Fruit fly (Drosophila melanogaster) whole organism, embryonic: Measurements from ENCODE around the gene CG11052.

Experiments
- CG10147 ChIP-seq: fragments of 200-800 bp; sonication (Bioruptor generic); optimal IDR thresholded peaks from 2 replicates; lab custom pipeline; 2019; ENCODE audit warnings: missing biosample characterization, mild to moderate bottlenecking, missing genetic modification characterization, moderate library complexity
- CG10959 ChIP-seq: fragments of 200-800 bp; sonication (Bioruptor generic); IDR thresholded peaks from 2 replicates; pipeline ENCODE4 v1.3.6; 2022; ENCODE audit warnings: missing biosample characterization, missing genetic modification characterization
- CG11560 ChIP-seq: fragments of 200-800 bp; sonication (Bioruptor generic); IDR thresholded peaks from 3 replicates; pipeline ENCODE4 v1.3.6; 2022; ENCODE audit warnings: missing biosample characterization, missing genetic modification characterization
- CG12071 ChIP-seq: fragments of 200-800 bp; sonication (Bioruptor generic); optimal IDR thresholded peaks from 3 replicates; lab custom pipeline; 2018; ENCODE audit warnings: missing biosample characterization, mild to moderate bottlenecking, missing genetic modification characterization
- CG12299 ChIP-seq: fragments of 200-800 bp; sonication (Bioruptor generic); optimal IDR thresholded peaks from 2 replicates; lab custom pipeline; 2018; ENCODE audit warnings: missing biosample characterization, mild to moderate bottlenecking, missing genetic modification characterization
- CG12744 ChIP-seq: fragments of 200-800 bp; sonication (Bioruptor generic); optimal IDR thresholded peaks from 2 replicates; lab custom pipeline; 2016; ENCODE audit warnings: missing biosample characterization, missing genetic modification characterization
- CG13123 ChIP-seq: fragments of 200-800 bp; sonication (Bioruptor generic); optimal IDR thresholded peaks from 2 replicates; lab custom pipeline; 2016; ENCODE audit warnings: missing biosample characterization, missing genetic modification characterization
- CG13296 ChIP-seq: fragments of 200-800 bp; sonication (Bioruptor generic); optimal IDR thresholded peaks from 3 replicates; lab custom pipeline; 2018; ENCODE audit warnings: missing biosample characterization, mild to moderate bottlenecking, missing genetic modification characterization
- CG13624 ChIP-seq: fragments of 200-800 bp; sonication (Bioruptor generic); optimal IDR thresholded peaks from 2 replicates; lab custom pipeline; 2016; ENCODE audit warnings: missing biosample characterization, missing genetic modification characterization
- CG15479 ChIP-seq: fragments of 200-800 bp; sonication (Bioruptor generic); optimal IDR thresholded peaks from 3 replicates; lab custom pipeline; 2019; ENCODE audit warnings: missing biosample characterization, mild to moderate bottlenecking, missing genetic modification characterization, moderate library complexity
- CG2120 ChIP-seq: fragments of 200-800 bp; sonication (Bioruptor generic); optimal IDR thresholded peaks from 3 replicates; lab custom pipeline; 2016; ENCODE audit warnings: missing biosample characterization, missing genetic modification characterization
- CG2199 ChIP-seq: fragments of 200-800 bp; sonication (Bioruptor generic); IDR thresholded peaks from 3 replicates; pipeline ENCODE4 v1.3.6; 2022; ENCODE audit warnings: missing biosample characterization, missing genetic modification characterization
- CG2712 ChIP-seq: fragments of 200-800 bp; optimal IDR thresholded peaks from 3 replicates; lab custom pipeline; 2019; ENCODE audit warnings: missing biosample characterization, mild to moderate bottlenecking, missing genetic modification characterization, moderate library complexity
- CG34224 ChIP-seq: fragments of 200-800 bp; sonication (Bioruptor generic); IDR thresholded peaks from 3 replicates; pipeline ENCODE4 v1.3.6; 2022; ENCODE audit warnings: missing biosample characterization, missing genetic modification characterization; ENCODE audit not compliant: partially characterized antibody
- CG34376 ChIP-seq: fragments of 200-800 bp; sonication (Bioruptor generic); optimal IDR thresholded peaks from 2 replicates; lab custom pipeline; 2018; ENCODE audit warnings: missing biosample characterization, mild to moderate bottlenecking, missing genetic modification characterization
- CG34422 ChIP-seq: fragments of 200-800 bp; sonication (Bioruptor generic); IDR thresholded peaks from 3 replicates; pipeline ENCODE4 v1.3.6; 2022; ENCODE audit warnings: missing biosample characterization, missing genetic modification characterization
- CG3995 ChIP-seq: fragments of 200-800 bp; sonication (Bioruptor generic); optimal IDR thresholded peaks from 3 replicates; lab custom pipeline; 2016; ENCODE audit warnings: missing biosample characterization, missing genetic modification characterization
- CG4424 ChIP-seq: fragments of 200-800 bp; sonication (Bioruptor generic); optimal IDR thresholded peaks from 3 replicates; lab custom pipeline; 2016; ENCODE audit warnings: missing biosample characterization, missing genetic modification characterization
- CG6254 ChIP-seq: fragments of 200-800 bp; sonication (Bioruptor generic); optimal IDR thresholded peaks from 3 replicates; lab custom pipeline; 2017; ENCODE audit warnings: mild to moderate bottlenecking, missing biosample characterization, missing genetic modification reagents, missing genetic modification characterization
- CG7928 ChIP-seq: fragments of 200-800 bp; sonication (Bioruptor generic); optimal IDR thresholded peaks from 2 replicates; lab custom pipeline; 2017; ENCODE audit warnings: missing biosample characterization, mild to moderate bottlenecking, missing genetic modification characterization
- CG8388 ChIP-seq: fragments of 200-800 bp; sonication (Bioruptor generic); optimal IDR thresholded peaks from 2 replicates; lab custom pipeline; 2019; ENCODE audit warnings: missing biosample characterization, mild to moderate bottlenecking, missing genetic modification characterization, moderate library complexity
- CG9797 ChIP-seq: fragments of 200-800 bp; sonication (Bioruptor generic); optimal IDR thresholded peaks from 3 replicates; lab custom pipeline; 2018; ENCODE audit warnings: missing biosample characterization, mild to moderate bottlenecking, missing genetic modification characterization
- CkIIα-i1 ChIP-seq: fragments of 200-800 bp; sonication (Bioruptor generic); IDR thresholded peaks from 2 replicates; pipeline ENCODE4 v1.3.6; 2022; ENCODE audit warnings: missing biosample characterization, missing genetic modification characterization
- CoRest ChIP-seq: fragments of 200-800 bp; sonication (Bioruptor generic); optimal IDR thresholded peaks from 3 replicates; lab custom pipeline; 2018; ENCODE audit warnings: missing biosample characterization, mild to moderate bottlenecking, missing genetic modification characterization, moderate library complexity
- Dip2 ChIP-seq: fragments of 200-800 bp; sonication (Bioruptor generic); IDR thresholded peaks from 2 replicates; pipeline ENCODE4 v1.3.6; 2022; ENCODE audit warnings: missing biosample characterization, missing genetic modification characterization
- Dll ChIP-seq: fragments of 200-800 bp; sonication (Bioruptor generic); IDR thresholded peaks from 4 replicates; pipeline ENCODE4 v1.3.6; 2022; ENCODE audit warnings: missing biosample characterization, missing genetic modification characterization; ENCODE audit not compliant: partially characterized antibody
- Doc3 ChIP-seq: fragments of 200-800 bp; sonication (Bioruptor generic); IDR thresholded peaks from 3 replicates; pipeline ENCODE4 v1.3.6; 2022; ENCODE audit warnings: missing biosample characterization, missing genetic modification characterization; ENCODE audit not compliant: partially characterized antibody
- Ets65A ChIP-seq: fragments of 200-800 bp; sonication (Bioruptor generic); peaks from one replicate; lab custom pipeline; 2016; ENCODE audit warnings: missing biosample characterization, missing genetic modification characterization
- MBD-R2 ChIP-seq: fragments of 200-800 bp; sonication (Bioruptor generic); IDR thresholded peaks from 2 replicates; pipeline ENCODE4 v1.3.6; 2022; ENCODE audit warnings: missing biosample characterization, missing genetic modification characterization
- Myb ChIP-seq: fragments of 200-800 bp; sonication (Bioruptor generic); optimal IDR thresholded peaks from 2 replicates; lab custom pipeline; 2016; ENCODE audit warnings: missing biosample characterization, missing genetic modification characterization
- Nf-YC ChIP-seq: fragments of 200-800 bp; optimal IDR thresholded peaks from 3 replicates; lab custom pipeline; 2019; ENCODE audit warnings: missing biosample characterization, mild to moderate bottlenecking, missing genetic modification characterization, moderate library complexity
- Optix ChIP-seq: fragments of 200-800 bp; sonication (Bioruptor generic); IDR thresholded peaks from 3 replicates; pipeline ENCODE4 v1.3.6; 2022; ENCODE audit warnings: missing biosample characterization, missing genetic modification characterization
- Pdp1 ChIP-seq, 2 experiments: fragments of 200-800 bp; sonication (Bioruptor generic); optimal IDR thresholded peaks; 3 replicates each; lab custom pipeline; 2016; ENCODE audit warnings: missing biosample characterization in 2 of 2, missing genetic modification characterization in 2 of 2, mild to moderate bottlenecking in 1 of 2, moderate library complexity in 1 of 2
- Sox102F ChIP-seq: fragments of 200-800 bp; sonication (Bioruptor generic); optimal IDR thresholded peaks from 2 replicates; lab custom pipeline; 2018; ENCODE audit warnings: missing biosample characterization, mild to moderate bottlenecking, missing genetic modification characterization, moderate library complexity
- Stat92E ChIP-seq, 3 experiments: fragments of >200 bp in 2 of 3; fragments of 200-800 bp in 1 of 3; sonication (Bioruptor generic) in 1 of 3; optimal IDR thresholded peaks; 2 replicates each; lab custom pipeline; 2017 to 2019; ENCODE audit warnings: missing biosample characterization in 3 of 3, missing genetic modification characterization in 3 of 3, mild to moderate bottlenecking in 1 of 3, moderate library complexity in 1 of 3
- ab ChIP-seq: fragments of 200-800 bp; sonication (Bioruptor generic); optimal IDR thresholded peaks from 2 replicates; lab custom pipeline; 2016; ENCODE audit warnings: missing biosample characterization, missing genetic modification characterization
- amos ChIP-seq: fragments of 200-800 bp; sonication (Bioruptor generic); IDR thresholded peaks from 2 replicates; pipeline ENCODE4 v1.3.6; 2022; ENCODE audit warnings: missing biosample characterization, missing genetic modification characterization; ENCODE audit not compliant: partially characterized antibody
- btn ChIP-seq: fragments of 200-800 bp; sonication (Bioruptor generic); optimal IDR thresholded peaks from 2 replicates; lab custom pipeline; 2016; ENCODE audit warnings: missing biosample characterization, missing genetic modification characterization
- chn ChIP-seq: fragments of 200-800 bp; sonication (Bioruptor generic); optimal IDR thresholded peaks from 2 replicates; lab custom pipeline; 2016; ENCODE audit warnings: missing biosample characterization, missing genetic modification characterization
- grau ChIP-seq: fragments of 200-800 bp; optimal IDR thresholded peaks from 3 replicates; lab custom pipeline; 2019; ENCODE audit warnings: missing biosample characterization, mild to moderate bottlenecking, missing genetic modification characterization, moderate library complexity
- hb ChIP-seq: fragments of 200-800 bp; sonication (Bioruptor generic); IDR thresholded peaks from 3 replicates; pipeline ENCODE4 v1.3.6; 2022; ENCODE audit warnings: missing biosample characterization, missing genetic modification characterization; ENCODE audit not compliant: partially characterized antibody
- insv ChIP-seq, 2 experiments: fragments of 200-800 bp; sonication (Bioruptor generic); optimal IDR thresholded peaks; 3 replicates each; lab custom pipeline; 2016 to 2018; ENCODE audit warnings: missing biosample characterization in 2 of 2, missing genetic modification characterization in 2 of 2
- inv ChIP-seq: fragments of 200-800 bp; sonication (Bioruptor generic); IDR thresholded peaks from 2 replicates; pipeline ENCODE4 v1.3.6; 2022; ENCODE audit warnings: missing biosample characterization, missing genetic modification characterization; ENCODE audit not compliant: partially characterized antibody
- lilli ChIP-seq: fragments of 200-800 bp; sonication (Bioruptor generic); optimal IDR thresholded peaks from 3 replicates; lab custom pipeline; 2016; ENCODE audit warnings: missing biosample characterization, missing genetic modification characterization
- pros ChIP-seq: fragments of 200-800 bp; sonication (Bioruptor generic); optimal IDR thresholded peaks from 3 replicates; lab custom pipeline; 2019; ENCODE audit warnings: missing biosample characterization, mild to moderate bottlenecking, missing genetic modification characterization, moderate library complexity
- vnd ChIP-seq: fragments of 200-800 bp; sonication (Bioruptor generic); IDR thresholded peaks from 3 replicates; pipeline ENCODE4 v1.3.6; 2022; ENCODE audit warnings: missing biosample characterization, missing genetic modification characterization; ENCODE audit not compliant: partially characterized antibody

The CG11052 gene

dm6 chr3R:8007595-8008255, 1.4 kb downstream of the CG11052 start, which contains the start of gene CG2767 (continued):
- TF ChIP-seq MBD-R2 (GFP tag; lab: Robert Waterston, UW) (peak; percentile 51; the same call in 1 of the 2 replicates), chn (GFP tag; lab: Kevin White, UChicago) (peak; percentile 59), CG34422 (GFP tag; lab: Robert Waterston, UW) (peak; percentile 32; the same call in 1 of the 3 replicates), amos (peak; percentile 10; the same call in 1 of the 2 replicates), CG12299 (tag; lab: Kevin White, UChicago) (no peak), CG3995 (peak; percentile 88), CG9797 (peak; percentile 45), pros (peak; percentile 16), Myb (GFP tag; lab: Kevin White, UChicago) (peak; percentile 44), CG34376 (GFP tag; lab: Kevin White, UChicago) (peak; percentile 8), CG6254 (GFP tag; lab: Kevin White, UChicago) (peak; percentile 16), Stat92E (GFP tag; optimal IDR thresholded peaks at IDR 0.05; lab: Kevin White, UChicago) (no peak), Dll (GFP tag; lab: Robert Waterston, UW) (0 out of 4 replicates have a peak, but pooled peaks have one; percentile 24), hb (GFP tag; lab: Robert Waterston, UW) (no peak), Pdp1 (GFP tag; optimal IDR thresholded peaks at IDR 0.05; lab: Kevin White, UChicago) (peak in 1 of 2 experiments; percentile 53), Nf-YC (tag; lab: Kevin White, UChicago) (peak; percentile 78), insv (GFP tag; optimal IDR thresholded peaks at IDR 0.05; lab: Kevin White, UChicago) (peak in 1 of 2 experiments; percentile 5)

DNA sequence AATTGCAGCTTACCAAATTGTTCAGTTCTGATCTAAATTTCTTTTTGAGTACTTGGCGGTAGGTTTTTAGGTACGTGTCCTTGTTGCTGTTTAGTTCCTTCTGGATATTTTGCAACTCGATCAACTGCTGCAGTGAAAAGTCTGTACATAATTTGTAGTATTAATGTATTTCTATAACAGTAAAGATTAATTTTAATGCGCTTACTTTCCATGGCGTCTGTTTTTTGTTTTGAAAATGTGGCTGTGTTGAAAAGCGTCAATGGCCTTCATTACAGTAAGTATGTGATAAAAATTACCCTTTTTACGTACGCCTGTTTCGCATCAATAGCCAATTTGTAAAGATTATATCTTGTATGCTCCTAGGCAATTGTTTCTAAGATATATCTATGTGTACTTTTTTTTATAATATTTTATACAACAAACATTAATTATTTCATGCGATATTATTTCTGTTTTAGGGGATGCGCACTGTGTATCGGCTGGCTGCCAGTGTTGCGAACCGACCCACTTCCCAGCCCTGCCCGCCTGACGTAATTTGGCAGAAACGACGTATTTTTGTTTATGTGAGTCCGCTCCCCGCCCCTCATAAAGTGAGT, 7.9 kb downstream of the CG11052 start, which contains the start of the genes Kmn2 and CG2698:
Gene Kmn2, minus strand, starts transcription at position 236 of the 596 bp plus-strand sequence.
Gene CG2698, plus strand, starts transcription at position 489 of the 596 bp plus-strand sequence.
- TF ChIP-seq CkIIα-i1 (peak; percentile 86), Ets65A (GFP tag; lab: Kevin White, UChicago) (peak; percentile 96), CG2120 (GFP tag; lab: Kevin White, UChicago) (peak; percentile 95), CG34224 (GFP tag; lab: Robert Waterston, UW) (no peak), CG13123 (GFP tag; lab: Kevin White, UChicago) (peak; percentile 85), CG10147 (peak; percentile 95), chn (GFP tag; lab: Kevin White, UChicago) (peak; percentile 86), inv (peak; percentile 42; the same call in 1 of the 2 replicates), Doc3 (GFP tag; lab: Robert Waterston, UW) (0 out of 3 replicates have a peak, but pooled peaks have one; percentile 35), CG12071 (GFP tag; lab: Kevin White, UChicago) (peak; percentile 88), CG13624 (GFP tag; lab: Kevin White, UChicago) (peak; percentile 73), lilli (GFP tag; lab: Kevin White, UChicago) (peak; percentile 96), ab (GFP tag; lab: Kevin White, UChicago) (peak; percentile 69), CG10959 (GFP tag; lab: Robert Waterston, UW) (peak; percentile 96), CoRest (peak; percentile 97), CG2199 (GFP tag; lab: Robert Waterston, UW) (peak; percentile 94), vnd (GFP tag; lab: Robert Waterston, UW) (0 out of 3 replicates have a peak, but pooled peaks have one; percentile 48), Sox102F (GFP tag; lab: Kevin White, UChicago) (peak; percentile 94), grau (tag; lab: Kevin White, UChicago) (peak; percentile 100), CG12744 (GFP tag; lab: Kevin White, UChicago) (peak; percentile 73), CG11560 (tag; lab: Robert Waterston, UW) (peak; percentile 92), CG2712 (tag; lab: Kevin White, UChicago) (peak; percentile 95), CG8388 (GFP tag; lab: Kevin White, UChicago) (peak; percentile 94), Optix (GFP tag; lab: Robert Waterston, UW) (peak; percentile 95), Dip2 (peak; percentile 67), btn (GFP tag; lab: Kevin White, UChicago) (no peak), CG7928 (GFP tag; lab: Kevin White, UChicago) (peak; percentile 86), CG13296 (GFP tag; lab: Kevin White, UChicago) (peak; percentile 93), CG4424 (GFP tag; lab: Kevin White, UChicago) (peak; percentile 97), CG15479 (GFP tag; lab: Kevin White, UChicago) (no peak)
